Worm (Caenorhabditis elegans) whole organism, midembryonic: Measurements from ENCODE around the gene C15C8.7.

ENCODE experiments used
- T22C8.4 ChIP-seq: fragments of 200-800 bp; sonication (Bioruptor generic); IDR thresholded peaks from 2 replicates; pipeline ENCODE4 v1.3.6; 2022; ENCODE audit warnings: missing genetic modification characterization, missing compliant biosample characterization
- cog-1 ChIP-seq: sonication (generic microtip); optimal IDR thresholded peaks from 2 replicates; lab custom pipeline; 2016; ENCODE audit warnings: missing genetic modification characterization, missing compliant biosample characterization
- flt-1 ChIP-seq: fragments of 200-800 bp; sonication (Bioruptor generic); IDR thresholded peaks from 2 replicates; pipeline ENCODE4 v1.3.6; 2022; ENCODE audit warnings: missing genetic modification characterization, missing compliant biosample characterization
- med-1 ChIP-seq: sonication (generic microtip); optimal IDR thresholded peaks from 2 replicates; lab custom pipeline; 2017; ENCODE audit warnings: missing genetic modification characterization, mild to moderate bottlenecking, missing compliant biosample characterization, antibody characterized with exemption, missing genetic modification reagents; ENCODE audit not compliant: insufficient read depth
- ref-1 ChIP-seq: fragments of 200-800 bp; sonication (Bioruptor generic); conservative IDR thresholded peaks from 2 replicates; pipeline ENCODE4 v1.3.6; 2022; ENCODE audit warnings: missing genetic modification reagents, missing genetic modification characterization, missing compliant biosample characterization

DNA sequence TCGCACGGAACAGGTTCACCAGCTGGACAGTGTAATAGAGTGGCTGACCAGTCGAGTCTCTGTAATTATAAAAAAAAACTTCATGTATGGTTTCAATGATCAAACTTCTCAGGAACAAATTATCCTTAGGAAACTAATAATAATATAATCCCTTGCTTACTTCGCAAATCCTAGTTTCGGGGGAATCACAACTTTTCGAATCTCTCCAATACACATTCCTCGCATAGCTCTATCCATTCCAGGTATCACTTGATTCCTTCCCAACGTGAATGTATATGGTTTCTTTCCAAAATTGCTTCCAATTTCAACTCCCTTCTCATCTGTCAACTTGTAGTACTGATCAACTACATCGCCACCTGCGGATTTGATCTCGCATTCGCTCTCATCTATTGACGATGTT is 41.5 kb upstream of the C15C8.7 start:
- TF ChIP-seq cog-1 (tag; lab: Kevin White, UChicago) = no peak
- TF ChIP-seq T22C8.4 = no peak
- TF ChIP-seq ref-1 (GFP tag; lab: Robert Waterston, UW) = no peak
- no peak for TF ChIP-seq med-1 (GFP tag; lab: Kevin White, UChicago)
- TF ChIP-seq flt-1 (GFP tag; lab: Robert Waterston, UW) = no peak
